Worm (Caenorhabditis elegans) whole organism, late embryonic: ENCODE data around the gene ZK105.8.

Experiments used
- Y22D7AL.16 ChIP-seq: sonication (generic microtip); optimal IDR thresholded peaks from 2 replicates; lab custom pipeline; 2016; ENCODE audit warnings: missing genetic modification characterization, missing compliant biosample characterization
- ama-1 ChIP-seq: fragments of 150-350 bp; optimal IDR thresholded peaks from 2 replicates; lab custom pipeline; 2014
- ceh-30 ChIP-seq: fragments of 150-350 bp; optimal IDR thresholded peaks from 2 replicates; lab custom pipeline; 2014; ENCODE audit warnings: missing biosample characterization, missing genetic modification characterization
- ceh-31 ChIP-seq: sonication (generic microtip); optimal IDR thresholded peaks from 2 replicates; lab custom pipeline; 2016; ENCODE audit warnings: missing genetic modification characterization, missing compliant biosample characterization
- dmd-4 ChIP-seq: sonication (generic microtip); optimal IDR thresholded peaks from 2 replicates; lab custom pipeline; 2016; ENCODE audit warnings: borderline replicate concordance, missing genetic modification characterization, missing compliant biosample characterization
- elt-2 ChIP-seq: sonication (generic microtip); optimal IDR thresholded peaks from 2 replicates; lab custom pipeline; 2016; ENCODE audit warnings: missing genetic modification reagents, missing genetic modification characterization, missing compliant biosample characterization
- elt-4 ChIP-seq: sonication (generic microtip); optimal IDR thresholded peaks from 2 replicates; lab custom pipeline; 2016; ENCODE audit warnings: missing genetic modification characterization, missing compliant biosample characterization
- nfya-1 ChIP-seq: sonication (generic microtip); optimal IDR thresholded peaks from 2 replicates; lab custom pipeline; 2017; ENCODE audit warnings: missing genetic modification characterization, mild to moderate bottlenecking, missing compliant biosample characterization, antibody characterized with exemption, moderate library complexity
- nhr-11 ChIP-seq: fragments of 150-350 bp; optimal IDR thresholded peaks from 2 replicates; lab custom pipeline; 2014; ENCODE audit warnings: missing biosample characterization, missing genetic modification characterization
- pag-3 ChIP-seq: sonication (generic microtip); optimal IDR thresholded peaks from 2 replicates; lab custom pipeline; 2016; ENCODE audit warnings: missing compliant biosample characterization, missing genetic modification characterization, borderline replicate concordance
- pha-4 ChIP-seq: fragments of 150-350 bp; optimal IDR thresholded peaks from 2 replicates; lab custom pipeline; 2018; ENCODE audit warnings: missing biosample characterization, missing genetic modification reagents, missing genetic modification characterization
- pqm-1 ChIP-seq: sonication (generic microtip); optimal IDR thresholded peaks from 2 replicates; lab custom pipeline; 2016; ENCODE audit warnings: missing genetic modification characterization, missing compliant biosample characterization
- ref-2 ChIP-seq: sonication (generic microtip); optimal IDR thresholded peaks from 2 replicates; lab custom pipeline; 2016; ENCODE audit warnings: missing genetic modification characterization, missing compliant biosample characterization
- unc-86 ChIP-seq: sonication (generic microtip); optimal IDR thresholded peaks from 2 replicates; lab custom pipeline; 2016; ENCODE audit warnings: missing genetic modification characterization, missing compliant biosample characterization

DNA sequence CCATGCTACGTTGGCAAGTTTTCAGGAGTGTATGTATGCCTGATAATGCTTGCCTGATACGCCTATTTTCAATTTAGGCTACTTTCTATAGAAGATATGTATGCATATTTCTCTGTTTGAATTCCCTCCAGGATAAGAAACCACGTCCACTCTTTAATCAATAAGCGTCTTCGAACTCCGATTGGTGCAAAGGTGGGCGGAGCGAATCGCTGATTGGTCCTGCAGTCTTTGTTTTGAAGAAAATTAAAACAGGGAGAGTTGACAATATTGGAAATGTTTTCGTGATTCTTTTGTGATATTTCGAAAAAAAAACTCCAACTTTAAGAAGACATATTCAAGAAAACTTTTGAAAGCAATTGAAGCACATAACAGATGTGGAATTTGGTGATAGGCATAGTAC is 37.6 kb downstream of the ZK105.8 start:
- TF ChIP-seq ceh-30 (tag; lab: Kevin White, UChicago), result no peak
- no peak for TF ChIP-seq ceh-31 (tag; lab: Kevin White, UChicago)
- TF ChIP-seq pag-3 (tag; lab: Kevin White, UChicago), result no peak
- TF ChIP-seq unc-86 (tag; lab: Kevin White, UChicago), result no peak
- TF ChIP-seq elt-4 (tag; lab: Kevin White, UChicago), result no peak
- no peak for TF ChIP-seq nhr-11 (tag; lab: Kevin White, UChicago)
- peak; percentile 78 for TF ChIP-seq nfya-1 (tag; lab: Kevin White, UChicago)
- no peak for TF ChIP-seq ama-1 (lab: Kevin White, UChicago)
- no peak for TF ChIP-seq ref-2
- no peak for TF ChIP-seq pqm-1 (tag; lab: Kevin White, UChicago)
- no peak for TF ChIP-seq Y22D7AL.16 (tag; lab: Kevin White, UChicago)
- no peak for TF ChIP-seq elt-2 (tag; lab: Kevin White, UChicago)
- TF ChIP-seq pha-4 (tag; lab: Kevin White, UChicago), result no peak
- TF ChIP-seq dmd-4 (tag; lab: Kevin White, UChicago), result no peak
